Fruit fly (Drosophila melanogaster) Kc167 (cell line): ENCODE measurements around the gene phr6-4.

ENCODE experiments used
- Myc ChIP-seq: fragments of >200 bp; optimal IDR thresholded peaks from 2 replicates; lab custom pipeline; 2017; ENCODE audit warnings: missing external identifiers
- Sin3A ChIP-seq: fragments of >200 bp; optimal IDR thresholded peaks from 2 replicates; lab custom pipeline; 2018; ENCODE audit warnings: missing external identifiers
- h ChIP-seq: fragments of >200 bp; optimal IDR thresholded peaks from 3 replicates; lab custom pipeline; 2018; ENCODE audit warnings: missing external identifiers
- insv ChIP-seq: fragments of >200 bp; optimal IDR thresholded peaks from 3 replicates; lab custom pipeline; 2018; ENCODE audit warnings: missing external identifiers
- psq ChIP-seq: fragments of >200 bp; optimal IDR thresholded peaks from 2 replicates; lab custom pipeline; 2017; ENCODE audit warnings: missing external identifiers
- ttk ChIP-seq: sonication (Bioruptor generic); optimal IDR thresholded peaks from 2 replicates; lab custom pipeline; 2017; ENCODE audit warnings: missing external identifiers

Gene phr6-4

dm6 chr2L:20661071-20661470 is 15.5 kb upstream of the phr6-4 start:
- no peak for TF ChIP-seq Myc (lab: Kevin White, UChicago)
- no peak for TF ChIP-seq ttk (lab: Kevin White, UChicago)
- no peak for TF ChIP-seq psq
- no peak for TF ChIP-seq insv (lab: Kevin White, UChicago)
- no peak for TF ChIP-seq Sin3A (lab: Kevin White, UChicago)
- no peak for TF ChIP-seq h (lab: Kevin White, UChicago)

- no peak for TF ChIP-seq Sin3A (lab: Kevin White, UChicago)
- TF ChIP-seq insv (lab: Kevin White, UChicago): no peak
Measured at dm6 chr2L:20656110-20656509, 10.5 kb upstream of the phr6-4 start, which contains the start of the genes brun and CG2614. Gene brun (minus strand): TSS chr2L:20656178. Gene CG2614 (plus strand): TSS chr2L:20656426.

dm6 chr2L:20649891-20650290 is 4.3 kb upstream of the phr6-4 start, which contains the start of gene CG2611:
Gene CG2611 (plus strand): TSS chr2L:20650189.
- no peak for TF ChIP-seq h (lab: Kevin White, UChicago)
- no peak for TF ChIP-seq Sin3A (lab: Kevin White, UChicago)
- no peak for TF ChIP-seq ttk (lab: Kevin White, UChicago)
- no peak for TF ChIP-seq Myc (lab: Kevin White, UChicago)
- no peak for TF ChIP-seq insv (lab: Kevin White, UChicago)
- TF ChIP-seq psq: no peak

dm6 chr2L:20648612-20649011 is 3.0 kb upstream of the phr6-4 start, which contains the start of gene CG18810:
Gene CG18810 (plus strand): TSS chr2L:20648912.
- TF ChIP-seq insv (lab: Kevin White, UChicago) (no peak), h (lab: Kevin White, UChicago) (no peak), ttk (lab: Kevin White, UChicago) (no peak), Sin3A (lab: Kevin White, UChicago) (no peak), psq (no peak), Myc (lab: Kevin White, UChicago) (no peak)

- TF ChIP-seq h (lab: Kevin White, UChicago) (no peak), ttk (lab: Kevin White, UChicago) (no peak), Sin3A (lab: Kevin White, UChicago) (no peak), Myc (lab: Kevin White, UChicago) (no peak), psq (no peak), insv (lab: Kevin White, UChicago) (no peak)
Measured at dm6 chr2L:20647240-20647908, 1.8 kb upstream of the phr6-4 start.

- TF ChIP-seq Sin3A (lab: Kevin White, UChicago): no peak
- TF ChIP-seq Myc (lab: Kevin White, UChicago): no peak
- no peak for TF ChIP-seq insv (lab: Kevin White, UChicago)
- no peak for TF ChIP-seq psq
- TF ChIP-seq ttk (lab: Kevin White, UChicago): no peak
- TF ChIP-seq h (lab: Kevin White, UChicago): no peak
Measured at dm6 chr2L:20643144-20643543, 2.4 kb downstream of the phr6-4 start, which contains the start of gene CG17470. Gene CG17470 (minus strand): TSS chr2L:20643244.

dm6 chr2L:20640617-20641016 is 5.0 kb downstream of the phr6-4 start, which contains the start of gene Sfp38D:
Gene Sfp38D (plus strand): TSS chr2L:20640917.
- TF ChIP-seq Sin3A (lab: Kevin White, UChicago): no peak
- TF ChIP-seq ttk (lab: Kevin White, UChicago): no peak
- TF ChIP-seq insv (lab: Kevin White, UChicago): no peak

dm6 chr2L:20639821-20640220 is 5.8 kb downstream of the phr6-4 start, which contains the start of gene CG31680:
Gene CG31680 (plus strand): TSS chr2L:20640121.
- TF ChIP-seq Myc (lab: Kevin White, UChicago) (no peak), insv (lab: Kevin White, UChicago) (no peak), ttk (lab: Kevin White, UChicago) (no peak), Sin3A (lab: Kevin White, UChicago) (no peak), h (lab: Kevin White, UChicago) (no peak), psq (no peak)

- TF ChIP-seq ttk (lab: Kevin White, UChicago) (no peak), psq (no peak), Myc (lab: Kevin White, UChicago) (no peak), insv (lab: Kevin White, UChicago) (no peak), h (lab: Kevin White, UChicago) (no peak), Sin3A (lab: Kevin White, UChicago) (no peak)
Measured at dm6 chr2L:20638413-20638812, 7.2 kb downstream of the phr6-4 start.

dm6 chr2L:20634215-20634614 is 11.4 kb downstream of the phr6-4 start, which contains the start of gene CG17472:
Gene CG17472 (plus strand): TSS chr2L:20634515.
- TF ChIP-seq psq (no peak), ttk (lab: Kevin White, UChicago) (no peak), Myc (lab: Kevin White, UChicago) (no peak), h (lab: Kevin White, UChicago) (no peak)

- TF ChIP-seq ttk (lab: Kevin White, UChicago) (no peak), Myc (lab: Kevin White, UChicago) (no peak), insv (lab: Kevin White, UChicago) (no peak), h (lab: Kevin White, UChicago) (no peak), psq (no peak), Sin3A (lab: Kevin White, UChicago) (no peak)
Measured at dm6 chr2L:20614222-20614621, 31.4 kb downstream of the phr6-4 start, which contains the start of gene CG15475. Gene CG15475 (plus strand): TSS chr2L:20614522.

dm6 chr2L:20604096-20604495 is 41.5 kb downstream of the phr6-4 start, which contains the start of gene CG31677:
Gene CG31677 (minus strand): TSS chr2L:20604196.
- TF ChIP-seq insv (lab: Kevin White, UChicago) (no peak), Myc (lab: Kevin White, UChicago) (no peak), Sin3A (lab: Kevin White, UChicago) (no peak), h (lab: Kevin White, UChicago) (no peak), ttk (lab: Kevin White, UChicago) (no peak), psq (no peak)
